Fruit fly (Drosophila melanogaster) Kc167 (cell line): ENCODE results near the gene CG9837.

Experiments used
- Myc ChIP-seq: fragments of >200 bp; optimal IDR thresholded peaks from 2 replicates; lab custom pipeline; 2017; ENCODE audit warnings: missing external identifiers
- Sin3A ChIP-seq: fragments of >200 bp; optimal IDR thresholded peaks from 2 replicates; lab custom pipeline; 2018; ENCODE audit warnings: missing external identifiers
- h ChIP-seq: fragments of >200 bp; optimal IDR thresholded peaks from 3 replicates; lab custom pipeline; 2018; ENCODE audit warnings: missing external identifiers
- insv ChIP-seq: fragments of >200 bp; optimal IDR thresholded peaks from 3 replicates; lab custom pipeline; 2018; ENCODE audit warnings: missing external identifiers
- psq ChIP-seq: fragments of >200 bp; optimal IDR thresholded peaks from 2 replicates; lab custom pipeline; 2017; ENCODE audit warnings: missing external identifiers
- ttk ChIP-seq: sonication (Bioruptor generic); optimal IDR thresholded peaks from 2 replicates; lab custom pipeline; 2017; ENCODE audit warnings: missing external identifiers

dm6 chr3R:8814029-8814647 is 759 bp upstream of the CG9837 start:
- no peak for TF ChIP-seq ttk
- TF ChIP-seq Myc (lab: Kevin White, UChicago), result no peak
- no peak for TF ChIP-seq insv (lab: Kevin White, UChicago)
- TF ChIP-seq psq (lab: Kevin White, UChicago), result no peak
- no peak for TF ChIP-seq Sin3A (lab: Kevin White, UChicago)
- TF ChIP-seq h (lab: Kevin White, UChicago), result no peak
